Fruit fly (Drosophila melanogaster): ENCODE data around the gene sif.

sif gene

DNA sequence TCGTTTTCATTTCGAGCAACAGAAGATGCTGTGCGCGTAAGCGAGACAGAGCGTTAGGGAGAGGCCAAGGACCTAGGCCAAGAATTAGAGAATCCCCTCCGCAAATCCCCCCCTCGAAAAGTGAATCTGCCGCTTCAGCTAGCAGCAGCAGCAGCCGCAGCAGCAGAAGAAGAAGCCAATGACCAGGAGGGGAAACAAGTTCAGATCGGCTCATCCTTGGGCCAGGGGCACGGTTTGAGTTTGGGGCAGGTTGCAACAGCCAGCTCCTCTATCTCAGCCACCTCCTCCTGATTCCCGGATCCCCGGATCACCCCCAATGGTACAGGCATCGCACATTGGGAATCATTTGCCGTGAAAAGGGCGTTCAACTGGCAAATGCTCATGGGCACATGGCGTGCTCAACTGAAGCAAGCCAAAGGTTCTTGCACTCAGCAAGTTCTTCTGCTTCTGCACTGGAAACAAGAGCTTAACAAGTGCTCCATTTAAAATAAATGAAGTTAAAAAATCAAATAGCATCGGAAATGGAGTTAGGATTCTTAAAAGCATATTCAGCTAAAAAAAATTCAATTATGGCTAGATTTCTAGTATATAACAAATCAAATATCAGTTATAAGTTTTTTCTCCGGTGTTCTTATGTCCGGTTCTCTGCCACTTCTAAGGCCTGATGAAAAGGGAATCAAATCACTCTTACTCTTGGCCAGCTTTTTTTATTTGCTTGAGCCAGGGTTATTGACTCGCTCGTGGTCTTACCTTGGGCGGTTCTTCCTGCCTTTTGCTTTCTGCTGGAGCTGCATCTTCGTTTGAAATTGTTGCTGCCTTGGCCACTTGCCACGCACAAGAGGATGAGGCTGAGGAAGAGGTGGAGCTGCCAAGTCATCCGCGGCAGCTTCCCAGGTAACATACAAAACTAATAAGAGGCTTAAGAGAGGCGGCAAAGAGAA is 24.2 kb upstream of the sif start:
- TF ChIP-seq CG9948 (tag; optimal IDR thresholded peaks at IDR 0.05) (peak; percentile 88), CG12605 (GFP tag; IDR thresholded peaks at IDR 0.05) (peak; percentile 67), CG4496 (GFP tag; IDR thresholded peaks at IDR 0.05) (peak; percentile 43; the same call in 1 of the 3 replicates), Ets98B (GFP tag; IDR thresholded peaks at IDR 0.05) (no peak; the same call in 1 of the 2 replicates), D1 (tag; optimal IDR thresholded peaks at IDR 0.05) (peak; percentile 10), CG10348 (GFP tag; IDR thresholded peaks at IDR 0.05) (no peak), CG14655 (GFP tag; optimal IDR thresholded peaks at IDR 0.05) (peak; percentile 85), CG34367 (tag; optimal IDR thresholded peaks at IDR 0.05) (peak; percentile 34), EcR (GFP tag; optimal IDR thresholded peaks at IDR 0.05) (peak; percentile 85), CG8159 (tag; optimal IDR thresholded peaks at IDR 0.05) (peak; percentile 36), gl (tag; optimal IDR thresholded peaks at IDR 0.05) (no peak), Pif1B (GFP tag; optimal IDR thresholded peaks at IDR 0.05) (peak; percentile 50), CG17806 (tag; optimal IDR thresholded peaks at IDR 0.05) (peak; percentile 80), CG8301 (tag; optimal IDR thresholded peaks at IDR 0.05) (peak; percentile 48), CG13204 (GFP tag; optimal IDR thresholded peaks at IDR 0.05) (no peak), Pif1A (GFP tag; optimal IDR thresholded peaks at IDR 0.05) (peak; percentile 33)

DNA sequence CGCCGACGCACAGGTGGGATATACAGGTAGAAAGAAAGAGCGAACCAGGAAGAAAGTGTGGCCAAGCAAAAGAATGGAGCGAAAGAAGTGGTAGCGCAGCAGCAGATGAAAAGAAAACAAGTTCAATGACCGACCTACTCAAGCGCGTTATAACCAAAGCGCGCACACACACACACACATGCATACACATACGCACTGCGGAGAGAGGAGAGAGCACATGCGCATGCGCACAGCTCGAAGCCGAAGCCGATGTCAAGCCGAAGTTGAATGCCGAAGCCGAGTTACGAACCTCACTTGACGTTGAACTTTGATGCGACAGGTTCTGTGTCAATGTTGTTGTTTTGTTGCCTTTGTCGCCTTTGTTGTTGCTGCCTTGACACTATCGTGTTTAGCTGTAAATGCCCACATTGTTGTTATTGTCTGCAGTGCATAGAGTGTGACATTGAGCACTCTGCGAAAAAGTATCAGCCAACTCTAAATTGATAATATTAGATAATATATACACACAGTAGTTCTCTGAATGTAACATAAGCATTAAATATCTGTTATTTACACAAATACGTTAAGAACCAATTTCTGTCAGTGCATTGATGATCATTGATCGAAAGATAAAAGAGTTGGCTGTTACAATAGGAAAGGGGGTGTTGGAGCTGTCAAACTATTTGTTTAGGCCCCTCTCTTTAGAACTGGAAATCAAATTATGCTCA is 23.4 kb upstream of the sif start:
- TF ChIP-seq Snoo (tag; optimal IDR thresholded peaks at IDR 0.05) (peak; percentile 3), CG32121 (GFP tag; IDR thresholded peaks at IDR 0.05) (no peak), CG13204 (GFP tag; optimal IDR thresholded peaks at IDR 0.05) (peak; percentile 17), EcR (GFP tag; optimal IDR thresholded peaks at IDR 0.05) (peak; percentile 98), CG4496 (GFP tag; IDR thresholded peaks at IDR 0.05) (0 out of 3 replicates have a peak, but pooled peaks have one; percentile 37), CG34367 (tag; optimal IDR thresholded peaks at IDR 0.05) (no peak), CG17806 (tag; optimal IDR thresholded peaks at IDR 0.05) (no peak), fd96Ca (GFP tag; IDR thresholded peaks at IDR 0.05) (no peak), CG9948 (tag; optimal IDR thresholded peaks at IDR 0.05) (no peak)

DNA sequence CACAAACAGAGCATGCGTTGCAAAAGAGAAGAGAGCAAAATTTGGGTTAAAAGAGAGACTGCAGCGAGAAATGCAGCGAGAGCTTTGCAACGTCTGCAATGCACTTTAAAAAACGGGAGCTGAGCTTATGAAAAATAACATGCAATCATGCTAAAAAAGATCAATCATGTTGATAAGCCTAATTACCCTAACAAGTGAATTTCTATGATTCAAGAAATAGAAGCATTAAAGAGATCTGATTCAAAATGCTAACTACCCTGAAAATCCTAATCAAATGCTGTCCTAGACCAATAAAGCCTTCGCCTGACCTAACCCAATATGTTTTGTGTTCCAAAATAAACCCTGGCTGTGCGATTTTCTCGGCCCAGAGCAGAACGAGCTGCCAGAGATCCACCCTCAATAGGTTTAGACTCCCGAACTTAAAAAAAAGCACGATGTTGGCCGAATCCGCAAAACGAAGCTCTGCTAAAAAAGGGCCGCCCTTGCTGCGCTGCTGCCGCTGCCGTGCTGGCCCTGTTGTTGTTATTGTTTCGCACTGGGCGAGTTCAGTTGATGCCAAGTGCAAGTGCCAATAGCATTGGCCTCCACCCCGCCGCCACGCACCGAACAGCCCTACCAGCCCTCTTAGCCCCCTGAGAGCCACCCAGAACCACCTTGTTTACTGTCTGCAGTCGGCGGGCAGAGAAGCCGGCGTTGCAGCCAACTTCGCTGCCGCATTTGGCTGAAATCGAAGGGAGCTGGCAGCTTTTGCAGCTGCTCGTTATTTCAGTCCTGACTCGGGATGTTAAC is 22.3 kb upstream of the sif start:
- TF ChIP-seq CG10348 (GFP tag; IDR thresholded peaks at IDR 0.05), result no peak
- peak; percentile 22 for TF ChIP-seq CG13204 (GFP tag; optimal IDR thresholded peaks at IDR 0.05)
- TF ChIP-seq CG17806 (tag; optimal IDR thresholded peaks at IDR 0.05), result peak; percentile 54
- TF ChIP-seq CG4496 (GFP tag; IDR thresholded peaks at IDR 0.05), result no peak
- no peak for TF ChIP-seq Ets98B (GFP tag; IDR thresholded peaks at IDR 0.05)
- TF ChIP-seq CG34367 (tag; optimal IDR thresholded peaks at IDR 0.05), result peak; percentile 23
- TF ChIP-seq CG9948 (tag; optimal IDR thresholded peaks at IDR 0.05), result peak; percentile 50
- peak; percentile 41 for TF ChIP-seq CG8301 (tag; optimal IDR thresholded peaks at IDR 0.05)
- TF ChIP-seq gl (tag; optimal IDR thresholded peaks at IDR 0.05), result no peak
- peak; percentile 42 for TF ChIP-seq CG14655 (GFP tag; optimal IDR thresholded peaks at IDR 0.05)
- TF ChIP-seq rn (GFP tag; IDR thresholded peaks at IDR 0.05), result no peak
- no peak for TF ChIP-seq Snoo (tag; optimal IDR thresholded peaks at IDR 0.05)
- peak; percentile 89 for TF ChIP-seq EcR (GFP tag; optimal IDR thresholded peaks at IDR 0.05)
- TF ChIP-seq Pif1A (GFP tag; optimal IDR thresholded peaks at IDR 0.05), result peak; percentile 25
- TF ChIP-seq CG12605 (GFP tag; IDR thresholded peaks at IDR 0.05), result no peak
- peak; percentile 55 for TF ChIP-seq CG8159 (tag; optimal IDR thresholded peaks at IDR 0.05)
- peak; percentile 29 for TF ChIP-seq CG15710 (tag; optimal IDR thresholded peaks at IDR 0.05)
- TF ChIP-seq fd96Ca (GFP tag; IDR thresholded peaks at IDR 0.05), result no peak; the same call in 2 of the 3 replicates
- no peak for TF ChIP-seq D1 (tag; optimal IDR thresholded peaks at IDR 0.05)
- no peak for TF ChIP-seq CG32121 (GFP tag; IDR thresholded peaks at IDR 0.05)
- no peak for TF ChIP-seq Pif1B (GFP tag; optimal IDR thresholded peaks at IDR 0.05)

DNA sequence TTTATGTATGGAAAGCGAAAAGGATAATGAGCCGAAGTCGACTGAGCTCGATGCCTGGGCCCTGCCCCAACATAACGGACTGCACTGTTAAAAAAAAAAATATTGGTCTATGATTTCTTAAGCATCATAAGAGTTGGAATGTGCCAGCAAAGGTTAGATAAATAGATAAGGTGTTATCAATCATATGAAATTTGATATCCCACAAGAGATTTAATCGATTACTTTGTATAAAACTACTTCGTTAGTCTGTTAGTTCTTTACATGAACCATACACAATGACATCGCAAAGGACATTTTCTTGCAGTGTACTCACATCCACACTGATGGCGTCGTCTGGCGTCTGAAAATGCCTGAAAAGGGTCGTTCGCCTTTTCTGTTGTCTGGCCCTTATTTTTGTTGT is 20.2 kb upstream of the sif start:
- TF ChIP-seq CG10348 (GFP tag; IDR thresholded peaks at IDR 0.05) (no peak), CG34367 (tag; optimal IDR thresholded peaks at IDR 0.05) (peak; percentile 36), rn (GFP tag; IDR thresholded peaks at IDR 0.05) (no peak), CG14655 (GFP tag; optimal IDR thresholded peaks at IDR 0.05) (peak; percentile 49), Pif1B (GFP tag; optimal IDR thresholded peaks at IDR 0.05) (peak; percentile 16), fd96Ca (GFP tag; IDR thresholded peaks at IDR 0.05) (no peak), D1 (tag; optimal IDR thresholded peaks at IDR 0.05) (no peak), CG9948 (tag; optimal IDR thresholded peaks at IDR 0.05) (peak; percentile 58), Snoo (tag; optimal IDR thresholded peaks at IDR 0.05) (peak; percentile 45), CG13204 (GFP tag; optimal IDR thresholded peaks at IDR 0.05) (no peak), gl (tag; optimal IDR thresholded peaks at IDR 0.05) (no peak), EcR (GFP tag; optimal IDR thresholded peaks at IDR 0.05) (peak; percentile 67), CG32121 (GFP tag; IDR thresholded peaks at IDR 0.05) (no peak), Pif1A (GFP tag; optimal IDR thresholded peaks at IDR 0.05) (peak; percentile 63), CG8301 (tag; optimal IDR thresholded peaks at IDR 0.05) (peak; percentile 47), CG12605 (GFP tag; IDR thresholded peaks at IDR 0.05) (no peak), CG17806 (tag; optimal IDR thresholded peaks at IDR 0.05) (peak; percentile 59), CG15710 (tag; optimal IDR thresholded peaks at IDR 0.05) (peak; percentile 62), CG4496 (GFP tag; IDR thresholded peaks at IDR 0.05) (no peak), CG8159 (tag; optimal IDR thresholded peaks at IDR 0.05) (peak; percentile 76), Ets98B (GFP tag; IDR thresholded peaks at IDR 0.05) (no peak)

Measured in whole organism, pupa.